Worm (Caenorhabditis elegans) whole organism, L4 larva: ENCODE measurements around the gene pigt-1.
A peak's percentile ranks its signal among the peaks of the same experiment; 100 is the strongest.

Experiments used
- F10B5.3 ChIP-seq: sonication (generic microtip); optimal IDR thresholded peaks from 2 replicates; lab custom pipeline; 2016; ENCODE audit warnings: mild to moderate bottlenecking, missing genetic modification characterization, missing compliant biosample characterization
- F37D6.2 ChIP-seq: sonication (generic microtip); optimal IDR thresholded peaks from 2 replicates; lab custom pipeline; 2016; ENCODE audit warnings: mild to moderate bottlenecking, missing genetic modification characterization, missing compliant biosample characterization
- R02D3.7 ChIP-seq: fragments of 150-350 bp; sonication (generic microtip); optimal IDR thresholded peaks from 3 replicates; lab custom pipeline; 2014; ENCODE audit warnings: missing biosample characterization, missing genetic modification characterization
- Y105C5A.15 ChIP-seq: fragments of 200-800 bp; sonication (Bioruptor generic); IDR thresholded peaks from 2 replicates; pipeline ENCODE4 v1.3.6; 2022; ENCODE audit warnings: missing genetic modification characterization, missing compliant biosample characterization
- Y48G9A.11 ChIP-seq: fragments of 200-800 bp; sonication (Bioruptor generic); IDR thresholded peaks from 2 replicates; pipeline ENCODE4 v1.3.6; 2022; ENCODE audit warnings: missing genetic modification reagents, missing genetic modification characterization, missing compliant biosample characterization
- Y5F2A.4 ChIP-seq: fragments of 200-800 bp; sonication (Bioruptor generic); optimal IDR thresholded peaks from 2 replicates; lab custom pipeline; 2018; ENCODE audit warnings: mild to moderate bottlenecking, missing genetic modification characterization, missing compliant biosample characterization
- ZK546.5 ChIP-seq, 2 experiments: sonication (generic microtip); optimal IDR thresholded peaks; 2 replicates each; lab custom pipeline; 2017; ENCODE audit warnings: missing biosample characterization in 2 of 2, missing genetic modification characterization in 2 of 2
- ama-1 ChIP-seq: fragments of 150-350 bp; optimal IDR thresholded peaks from 2 replicates; lab custom pipeline; 2014; ENCODE audit warnings: inconsistent platforms, mixed read lengths
- attf-4 ChIP-seq: sonication (generic microtip); optimal IDR thresholded peaks from 3 replicates; lab custom pipeline; 2017; ENCODE audit warnings: missing biosample characterization, missing genetic modification characterization
- ceh-20 ChIP-seq: fragments of 200-800 bp; sonication (Bioruptor generic); IDR thresholded peaks from 2 replicates; pipeline ENCODE4 v1.3.6; 2022; ENCODE audit warnings: missing genetic modification reagents, missing genetic modification characterization, missing compliant biosample characterization
- ceh-44 ChIP-seq: fragments of 200-800 bp; sonication (Bioruptor generic); IDR thresholded peaks from 2 replicates; pipeline ENCODE4 v1.3.6; 2022; ENCODE audit warnings: missing genetic modification reagents, missing genetic modification characterization, missing compliant biosample characterization
- ceh-62 ChIP-seq: sonication (generic microtip); optimal IDR thresholded peaks from 2 replicates; lab custom pipeline; 2017; ENCODE audit warnings: missing biosample characterization, missing genetic modification characterization
- ceh-82 ChIP-seq: sonication (generic microtip); optimal IDR thresholded peaks from 2 replicates; lab custom pipeline; 2017; ENCODE audit warnings: missing biosample characterization, missing genetic modification characterization
- cey-2 ChIP-seq: sonication (generic microtip); optimal IDR thresholded peaks from 3 replicates; lab custom pipeline; 2017; ENCODE audit warnings: missing genetic modification characterization, mild to moderate bottlenecking, missing compliant biosample characterization, antibody characterized with exemption, borderline replicate concordance; ENCODE audit not compliant: insufficient read depth
- ctbp-1 ChIP-seq: fragments of 200-800 bp; sonication (Bioruptor generic); IDR thresholded peaks from 2 replicates; pipeline ENCODE4 v1.3.6; 2022; ENCODE audit warnings: missing genetic modification reagents, missing genetic modification characterization, missing compliant biosample characterization
- daf-12 ChIP-seq: fragments of 150-350 bp; optimal IDR thresholded peaks from 2 replicates; lab custom pipeline; 2014; ENCODE audit warnings: missing biosample characterization, missing genetic modification reagents, missing genetic modification characterization
- daf-16 ChIP-seq, 3 experiments: sonication (generic microtip); optimal IDR thresholded peaks; 2 replicates each; lab custom pipeline; 2016 to 2017; ENCODE audit warnings: missing genetic modification characterization in 3 of 3, missing genetic modification reagents in 3 of 3, mild to moderate bottlenecking in 2 of 3, missing compliant biosample characterization in 2 of 3, missing biosample characterization in 1 of 3, moderate library complexity in 1 of 3
- daf-8 ChIP-seq: fragments of 200-800 bp; sonication (Bioruptor generic); IDR thresholded peaks from 2 replicates; pipeline ENCODE4 v1.3.6; 2022; ENCODE audit warnings: missing genetic modification characterization, missing compliant biosample characterization
- dmd-6 ChIP-seq: fragments of 200-800 bp; sonication (Bioruptor generic); IDR thresholded peaks from 2 replicates; pipeline ENCODE4 v1.3.6; 2022; ENCODE audit warnings: missing genetic modification reagents, missing genetic modification characterization, missing compliant biosample characterization
- egl-27 ChIP-seq: sonication (generic microtip); optimal IDR thresholded peaks from 3 replicates; lab custom pipeline; 2017; ENCODE audit warnings: missing biosample characterization, missing genetic modification reagents, missing genetic modification characterization
- fkh-10 ChIP-seq: fragments of 150-350 bp; optimal IDR thresholded peaks from 2 replicates; lab custom pipeline; 2014; ENCODE audit warnings: missing biosample characterization, missing genetic modification reagents, missing genetic modification characterization
- fos-1 ChIP-seq: fragments of 150-350 bp; optimal IDR thresholded peaks from 2 replicates; lab custom pipeline; 2014; ENCODE audit warnings: missing biosample characterization, missing genetic modification characterization
- hlh-30 ChIP-seq: sonication (generic microtip); optimal IDR thresholded peaks from 2 replicates; lab custom pipeline; 2017; ENCODE audit warnings: antibody characterized with exemption, mild to moderate bottlenecking, missing genetic modification characterization, missing compliant biosample characterization; ENCODE audit not compliant: insufficient read depth
- hmg-1.1 ChIP-seq: fragments of 200-800 bp; sonication (Bioruptor generic); IDR thresholded peaks from 2 replicates; pipeline ENCODE4 v1.3.6; 2022; ENCODE audit warnings: missing genetic modification reagents, missing genetic modification characterization, missing compliant biosample characterization
- jun-1 ChIP-seq: fragments of 150-350 bp; optimal IDR thresholded peaks from 2 replicates; lab custom pipeline; 2014; ENCODE audit warnings: missing biosample characterization, missing genetic modification reagents, missing genetic modification characterization
- lim-7 ChIP-seq: fragments of 200-800 bp; sonication (Bioruptor generic); IDR thresholded peaks from 2 replicates; pipeline ENCODE4 v1.3.6; 2022; ENCODE audit warnings: missing genetic modification characterization, missing compliant biosample characterization
- lin-13 ChIP-seq: fragments of 150-350 bp; optimal IDR thresholded peaks from 2 replicates; lab custom pipeline; 2014; ENCODE audit warnings: missing biosample characterization, missing genetic modification reagents, missing genetic modification characterization
- lin-15B ChIP-seq: fragments of 150-350 bp; sonication (generic microtip); optimal IDR thresholded peaks from 3 replicates; lab custom pipeline; 2014; ENCODE audit warnings: missing biosample characterization, missing genetic modification characterization
- lin-29 ChIP-seq: fragments of 200-800 bp; sonication (Bioruptor generic); IDR thresholded peaks from 2 replicates; pipeline ENCODE4 v1.3.6; 2022; ENCODE audit warnings: missing genetic modification reagents, missing genetic modification characterization, missing compliant biosample characterization
- lin-39 ChIP-seq: fragments of 150-350 bp; optimal IDR thresholded peaks from 2 replicates; lab custom pipeline; 2014; ENCODE audit warnings: missing biosample characterization, missing genetic modification reagents, missing genetic modification characterization
- lsy-2 ChIP-seq, 2 experiments: fragments of 150-350 bp in 1 of 2; sonication (generic microtip) in 1 of 2; optimal IDR thresholded peaks; 2 replicates each; lab custom pipeline; 2014 to 2017; ENCODE audit warnings: missing biosample characterization in 2 of 2, missing genetic modification characterization in 2 of 2
- madf-5 ChIP-seq, 2 experiments: fragments of 200-800 bp; sonication (Bioruptor generic); IDR thresholded peaks; 2 replicates each; pipeline ENCODE4 v1.3.6; 2022; ENCODE audit warnings: missing compliant biosample characterization in 2 of 2, missing genetic modification characterization in 2 of 2
- mdl-1 ChIP-seq, 2 experiments: fragments of 150-350 bp in 1 of 2; sonication (generic microtip) in 1 of 2; optimal IDR thresholded peaks; 2 replicates each; lab custom pipeline; 2014 to 2017; ENCODE audit warnings: missing biosample characterization in 2 of 2, missing genetic modification characterization in 2 of 2
- mxl-2 ChIP-seq: fragments of 200-800 bp; sonication (Bioruptor generic); conservative IDR thresholded peaks from 2 replicates; pipeline ENCODE4 v1.3.6; 2022; ENCODE audit warnings: missing genetic modification reagents, missing genetic modification characterization, missing compliant biosample characterization
- nhr-10 ChIP-seq: fragments of 150-350 bp; optimal IDR thresholded peaks from 2 replicates; lab custom pipeline; 2014; ENCODE audit warnings: missing biosample characterization, missing genetic modification characterization
- nhr-111 ChIP-seq: fragments of 200-800 bp; sonication (Bioruptor generic); optimal IDR thresholded peaks from 2 replicates; lab custom pipeline; 2018; ENCODE audit warnings: mild to moderate bottlenecking, missing genetic modification characterization, missing compliant biosample characterization
- nhr-237 ChIP-seq: sonication (generic microtip); optimal IDR thresholded peaks from 2 replicates; lab custom pipeline; 2017; ENCODE audit warnings: missing biosample characterization, missing genetic modification characterization
- nhr-25 ChIP-seq: sonication (generic microtip); optimal IDR thresholded peaks from 2 replicates; lab custom pipeline; 2017; ENCODE audit warnings: missing genetic modification characterization, mild to moderate bottlenecking, missing compliant biosample characterization, antibody characterized with exemption, moderate library complexity, borderline replicate concordance; ENCODE audit not compliant: insufficient read depth
- nhr-28 ChIP-seq: fragments of 150-350 bp; optimal IDR thresholded peaks from 2 replicates; lab custom pipeline; 2014; ENCODE audit warnings: missing biosample characterization, missing genetic modification characterization
- nhr-6 ChIP-seq: fragments of 150-350 bp; optimal IDR thresholded peaks from 2 replicates; lab custom pipeline; 2014; ENCODE audit warnings: missing biosample characterization, missing genetic modification characterization
- nhr-77 ChIP-seq: fragments of 150-350 bp; optimal IDR thresholded peaks from 2 replicates; lab custom pipeline; 2014; ENCODE audit warnings: missing biosample characterization, missing genetic modification characterization
- php-3 ChIP-seq: fragments of 200-800 bp; sonication (Bioruptor generic); IDR thresholded peaks from 2 replicates; pipeline ENCODE4 v1.3.6; 2022; ENCODE audit warnings: missing genetic modification reagents, missing genetic modification characterization, missing compliant biosample characterization
- pqm-1 ChIP-seq: sonication (generic microtip); optimal IDR thresholded peaks from 2 replicates; lab custom pipeline; 2017; ENCODE audit warnings: missing biosample characterization, missing genetic modification characterization
- sdz-12 ChIP-seq: fragments of 200-800 bp; sonication (Bioruptor generic); optimal IDR thresholded peaks from 2 replicates; lab custom pipeline; 2018; ENCODE audit warnings: mild to moderate bottlenecking, missing genetic modification characterization, missing compliant biosample characterization
- set-16 ChIP-seq: fragments of 200-800 bp; sonication (Bioruptor generic); IDR thresholded peaks from 2 replicates; pipeline ENCODE4 v1.3.6; 2022; ENCODE audit warnings: missing genetic modification reagents, missing genetic modification characterization, missing compliant biosample characterization
- snpc-1.2 ChIP-seq: fragments of 200-800 bp; sonication (Bioruptor generic); IDR thresholded peaks from 2 replicates; pipeline ENCODE4 v1.3.6; 2022; ENCODE audit warnings: missing genetic modification reagents, missing genetic modification characterization, missing compliant biosample characterization
- snpc-4 ChIP-seq: fragments of 150-350 bp; optimal IDR thresholded peaks from 2 replicates; lab custom pipeline; 2014; ENCODE audit warnings: missing biosample characterization, missing genetic modification characterization
- spr-1 ChIP-seq: sonication (generic microtip); optimal IDR thresholded peaks from 2 replicates; lab custom pipeline; 2016; ENCODE audit warnings: mild to moderate bottlenecking, missing genetic modification characterization, missing compliant biosample characterization
- tra-1 ChIP-seq: fragments of 200-800 bp; sonication (Bioruptor generic); IDR thresholded peaks from 2 replicates; pipeline ENCODE4 v1.3.6; 2022; ENCODE audit warnings: missing genetic modification reagents, missing genetic modification characterization, missing compliant biosample characterization
- unc-39 ChIP-seq: sonication (generic microtip); optimal IDR thresholded peaks from 2 replicates; lab custom pipeline; 2017; ENCODE audit warnings: missing biosample characterization, missing genetic modification characterization
- vab-7 ChIP-seq: fragments of 200-800 bp; sonication (Bioruptor generic); IDR thresholded peaks from 2 replicates; pipeline ENCODE4 v1.3.6; 2022; ENCODE audit warnings: missing genetic modification reagents, missing genetic modification characterization, missing compliant biosample characterization
- zag-1 ChIP-seq: fragments of 150-350 bp; optimal IDR thresholded peaks from 2 replicates; lab custom pipeline; 2014; ENCODE audit warnings: missing biosample characterization, missing genetic modification characterization
- ztf-7 ChIP-seq: fragments of 150-350 bp; optimal IDR thresholded peaks from 2 replicates; lab custom pipeline; 2014; ENCODE audit warnings: missing biosample characterization, missing genetic modification characterization

pigt-1 gene

DNA sequence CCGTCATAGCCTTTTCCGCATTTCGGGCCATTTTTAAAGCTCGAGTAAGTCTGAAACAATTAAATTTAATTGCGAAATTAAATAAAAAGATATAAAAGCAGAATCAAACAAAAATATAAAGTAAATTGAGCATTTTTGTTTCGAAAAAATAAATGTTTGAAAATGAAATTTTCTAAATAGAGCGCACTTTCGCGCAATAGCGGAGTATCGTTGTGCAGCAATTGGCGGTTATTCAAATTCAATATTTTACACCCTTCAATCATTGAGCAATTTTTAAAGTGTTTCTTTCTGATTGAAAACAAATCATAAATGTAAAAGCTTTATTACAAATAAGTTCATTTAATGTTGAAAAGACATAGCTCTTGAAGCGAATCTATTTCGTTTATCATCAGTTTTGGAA is 42.0 kb upstream of the pigt-1 start, which contains the start of gene isy-1 (continued):
- TF ChIP-seq dmd-6 (GFP tag; lab: Robert Waterston, UW) (no peak), hmg-1.1 (GFP tag; lab: Robert Waterston, UW) (0 out of 2 replicates have a peak, but pooled peaks have one; percentile 18), sdz-12 (no peak), lsy-2 (tag; optimal IDR thresholded peaks at IDR 0.05; lab: Kevin White, UChicago) (peak in 1 of 2 experiments; percentile 86), nhr-25 (tag; lab: Kevin White, UChicago) (no peak), egl-27 (tag; lab: Kevin White, UChicago) (no peak), unc-39 (no peak), lin-29 (GFP tag; lab: Robert Waterston, UW) (no peak), jun-1 (tag; lab: Kevin White, UChicago) (no peak), lin-13 (no peak), lim-7 (GFP tag; lab: Robert Waterston, UW) (no peak), ZK546.5 (tag; optimal IDR thresholded peaks at IDR 0.05; lab: Kevin White, UChicago) (no peak), nhr-6 (peak; percentile 70), ceh-82 (no peak), F37D6.2 (tag; lab: Kevin White, UChicago) (no peak), R02D3.7 (no peak), ama-1 (lab: Kevin White, UChicago) (no peak), mxl-2 (no peak), ceh-20 (GFP tag; lab: Robert Waterston, UW) (no peak), fkh-10 (GFP tag; lab: Kevin White, UChicago) (no peak), Y105C5A.15 (GFP tag; lab: Robert Waterston, UW) (no peak), ztf-7 (tag; lab: Kevin White, UChicago) (no peak), ceh-62 (tag; lab: Kevin White, UChicago) (no peak), hlh-30 (tag; lab: Kevin White, UChicago) (peak; percentile 54), pqm-1 (no peak), nhr-237 (tag; lab: Kevin White, UChicago) (no peak), daf-8 (no peak), F10B5.3 (tag; lab: Kevin White, UChicago) (no peak), cey-2 (no peak), ctbp-1 (GFP tag; lab: Robert Waterston, UW) (no peak), snpc-1.2 (GFP tag; lab: Robert Waterston, UW) (no peak), nhr-111 (GFP tag; lab: Kevin White, UChicago) (no peak), spr-1 (tag; lab: Kevin White, UChicago) (no peak), lin-15B (peak; percentile 34), daf-12 (tag; lab: Kevin White, UChicago) (no peak), daf-16 (GFP tag; optimal IDR thresholded peaks at IDR 0.05; lab: Kevin White, UChicago) (no peak), daf-16 (tag; optimal IDR thresholded peaks at IDR 0.05; lab: Kevin White, UChicago) (peak; percentile 19), zag-1 (no peak), ceh-44 (GFP tag; lab: Robert Waterston, UW) (no peak), madf-5 (GFP tag; IDR thresholded peaks at IDR 0.05; lab: Robert Waterston, UW) (no peak), set-16 (GFP tag; lab: Robert Waterston, UW) (no peak), nhr-28 (tag; lab: Kevin White, UChicago) (peak; percentile 53), attf-4 (tag; lab: Kevin White, UChicago) (no peak), lin-39 (tag; lab: Kevin White, UChicago) (no peak), Y5F2A.4 (GFP tag; lab: Kevin White, UChicago) (no peak), nhr-10 (tag; lab: Kevin White, UChicago) (no peak), Y48G9A.11 (GFP tag; lab: Robert Waterston, UW) (peak; percentile 86), nhr-77 (tag; lab: Kevin White, UChicago) (peak; percentile 60), snpc-4 (tag; lab: Kevin White, UChicago) (no peak), vab-7 (GFP tag; lab: Robert Waterston, UW) (no peak), tra-1 (GFP tag; lab: Robert Waterston, UW) (no peak), mdl-1 (tag; optimal IDR thresholded peaks at IDR 0.05; lab: Kevin White, UChicago) (no peak), php-3 (GFP tag; lab: Robert Waterston, UW) (no peak), fos-1 (tag; lab: Kevin White, UChicago) (no peak)
